Fruit fly (Drosophila melanogaster) whole organism, embryonic: Measurements from ENCODE around the gene Pdcd4.

ENCODE experiments used
- ATbp ChIP-seq: fragments of 200-800 bp; sonication (Bioruptor generic); optimal IDR thresholded peaks from 2 replicates; lab custom pipeline; 2017; ENCODE audit warnings: missing biosample characterization, mild to moderate bottlenecking, missing genetic modification characterization, missing genetic modification reagents
- Ada2b ChIP-seq: fragments of 200-800 bp; sonication (Bioruptor generic); IDR thresholded peaks from 2 replicates; pipeline ENCODE4 v1.3.6; 2022; ENCODE audit warnings: missing biosample characterization, missing genetic modification characterization
- Atf6 ChIP-seq: fragments of 200-800 bp; sonication (Bioruptor generic); IDR thresholded peaks from 2 replicates; pipeline ENCODE4 v1.3.6; 2022; ENCODE audit warnings: missing biosample characterization, missing genetic modification characterization
- Awh ChIP-seq: fragments of 200-800 bp; sonication (Bioruptor generic); IDR thresholded peaks from 2 replicates; pipeline ENCODE4, ENCODE4 v1.3.6; 2022; ENCODE audit warnings: missing biosample characterization, missing genetic modification characterization
- Blimp-1 ChIP-seq: fragments of 200-800 bp; sonication (Bioruptor generic); optimal IDR thresholded peaks from 3 replicates; lab custom pipeline; 2018; ENCODE audit warnings: missing biosample characterization, missing genetic modification characterization, mild to moderate bottlenecking, moderate library complexity, missing genetic modification reagents
- C15 ChIP-seq: fragments of 200-800 bp; sonication (Bioruptor generic); IDR thresholded peaks from 3 replicates; pipeline ENCODE4 v1.3.6; 2022; ENCODE audit warnings: missing biosample characterization, missing genetic modification characterization
- CG11398 ChIP-seq: fragments of 200-800 bp; sonication (Bioruptor generic); optimal IDR thresholded peaks from 2 replicates; lab custom pipeline; 2016; ENCODE audit warnings: missing biosample characterization, missing genetic modification characterization
- CG12104 ChIP-seq: fragments of 200-800 bp; sonication (Bioruptor generic); optimal IDR thresholded peaks from 3 replicates; lab custom pipeline; 2016; ENCODE audit warnings: missing biosample characterization, missing genetic modification characterization
- CG13296 ChIP-seq: fragments of 200-800 bp; sonication (Bioruptor generic); optimal IDR thresholded peaks from 3 replicates; lab custom pipeline; 2018; ENCODE audit warnings: missing biosample characterization, mild to moderate bottlenecking, missing genetic modification characterization
- CG13424 ChIP-seq: fragments of 200-800 bp; sonication (Bioruptor generic); optimal IDR thresholded peaks from 2 replicates; lab custom pipeline; 2019; ENCODE audit warnings: missing biosample characterization, mild to moderate bottlenecking, missing genetic modification characterization, moderate library complexity
- CG13775 ChIP-seq: fragments of 200-800 bp; sonication (Bioruptor generic); optimal IDR thresholded peaks from 3 replicates; lab custom pipeline; 2017; ENCODE audit warnings: missing biosample characterization, mild to moderate bottlenecking, missing genetic modification characterization
- CG1529 ChIP-seq: fragments of 200-800 bp; sonication (Bioruptor generic); optimal IDR thresholded peaks from 3 replicates; lab custom pipeline; 2018; ENCODE audit warnings: missing biosample characterization, missing genetic modification characterization
- CG17802 ChIP-seq: fragments of 200-800 bp; sonication (Bioruptor generic); optimal IDR thresholded peaks from 2 replicates; lab custom pipeline; 2018; ENCODE audit warnings: missing biosample characterization, mild to moderate bottlenecking, missing genetic modification characterization, moderate library complexity
- CG18262 ChIP-seq: fragments of 200-800 bp; optimal IDR thresholded peaks from 3 replicates; lab custom pipeline; 2019; ENCODE audit warnings: missing biosample characterization, mild to moderate bottlenecking, missing genetic modification characterization, moderate library complexity
- CG30020 ChIP-seq: fragments of 200-800 bp; optimal IDR thresholded peaks from 2 replicates; lab custom pipeline; 2019; ENCODE audit warnings: missing biosample characterization, mild to moderate bottlenecking, missing genetic modification characterization, moderate library complexity
- CG30431 ChIP-seq: fragments of 200-800 bp; sonication (Bioruptor generic); optimal IDR thresholded peaks from 2 replicates; lab custom pipeline; 2017; ENCODE audit warnings: missing biosample characterization, missing genetic modification characterization
- CG33557 ChIP-seq: fragments of 200-800 bp; sonication (Bioruptor generic); optimal IDR thresholded peaks from 2 replicates; lab custom pipeline; 2019; ENCODE audit warnings: missing biosample characterization, mild to moderate bottlenecking, missing genetic modification characterization, moderate library complexity
- CG4360 ChIP-seq: fragments of 200-800 bp; sonication (Bioruptor generic); IDR thresholded peaks from 2 replicates; pipeline ENCODE4 v1.3.6; 2022; ENCODE audit warnings: missing biosample characterization, missing genetic modification characterization
- CG4424 ChIP-seq: fragments of 200-800 bp; sonication (Bioruptor generic); optimal IDR thresholded peaks from 3 replicates; lab custom pipeline; 2016; ENCODE audit warnings: missing biosample characterization, missing genetic modification characterization
- CG4617 ChIP-seq: fragments of 200-800 bp; sonication (Bioruptor generic); optimal IDR thresholded peaks from 3 replicates; lab custom pipeline; 2016; ENCODE audit warnings: missing biosample characterization, missing genetic modification characterization, borderline replicate concordance
- CG4730 ChIP-seq: fragments of 200-800 bp; sonication (Bioruptor generic); IDR thresholded peaks from 2 replicates; pipeline ENCODE4 v1.3.6; 2022; ENCODE audit warnings: missing biosample characterization, missing genetic modification characterization
- CG8281 ChIP-seq: fragments of 200-800 bp; sonication (Bioruptor generic); optimal IDR thresholded peaks from 2 replicates; lab custom pipeline; 2018; ENCODE audit warnings: missing biosample characterization, mild to moderate bottlenecking, missing genetic modification characterization, moderate library complexity
- Camta ChIP-seq: fragments of 200-800 bp; sonication (Bioruptor generic); optimal IDR thresholded peaks from 2 replicates; lab custom pipeline; 2016; ENCODE audit warnings: missing biosample characterization, missing genetic modification characterization
- Doc2 ChIP-seq: fragments of 200-800 bp; sonication (Bioruptor generic); IDR thresholded peaks from 2 replicates; pipeline ENCODE4 v1.3.6; 2022; ENCODE audit warnings: missing biosample characterization, missing genetic modification characterization
- HHEX ChIP-seq: fragments of 200-800 bp; sonication (Bioruptor generic); optimal IDR thresholded peaks from 3 replicates; lab custom pipeline; 2017; ENCODE audit warnings: missing biosample characterization, mild to moderate bottlenecking, missing genetic modification characterization, missing genetic modification reagents
- HmgD ChIP-seq: fragments of 200-800 bp; sonication (Bioruptor generic); optimal IDR thresholded peaks from 3 replicates; lab custom pipeline; 2016; ENCODE audit warnings: missing biosample characterization, missing genetic modification characterization
- HmgZ ChIP-seq: fragments of 200-800 bp; sonication (Bioruptor generic); optimal IDR thresholded peaks from 2 replicates; lab custom pipeline; 2018; ENCODE audit warnings: missing biosample characterization, mild to moderate bottlenecking, missing genetic modification characterization
- Hsf ChIP-seq: fragments of 200-800 bp; sonication (Bioruptor generic); optimal IDR thresholded peaks from 3 replicates; lab custom pipeline; 2016; ENCODE audit warnings: missing biosample characterization, missing genetic modification characterization
- MBD-R2 ChIP-seq: fragments of 200-800 bp; sonication (Bioruptor generic); IDR thresholded peaks from 2 replicates; pipeline ENCODE4 v1.3.6; 2022; ENCODE audit warnings: missing biosample characterization, missing genetic modification characterization
- NK7.1 ChIP-seq: fragments of 200-800 bp; sonication (Bioruptor generic); optimal IDR thresholded peaks from 3 replicates; lab custom pipeline; 2016; ENCODE audit warnings: missing biosample characterization, missing genetic modification characterization
- Nf-YB ChIP-seq: fragments of 200-800 bp; sonication (Bioruptor generic); optimal IDR thresholded peaks from 3 replicates; lab custom pipeline; 2019; ENCODE audit warnings: missing biosample characterization, mild to moderate bottlenecking, missing genetic modification characterization, moderate library complexity
- Xrp1 ChIP-seq: fragments of 200-800 bp; sonication (Bioruptor generic); IDR thresholded peaks from 2 replicates; pipeline ENCODE4 v1.3.6; 2022; ENCODE audit warnings: missing biosample characterization, missing genetic modification characterization
- ab ChIP-seq: fragments of 200-800 bp; sonication (Bioruptor generic); optimal IDR thresholded peaks from 2 replicates; lab custom pipeline; 2016; ENCODE audit warnings: missing biosample characterization, missing genetic modification characterization
- ase ChIP-seq: fragments of 200-800 bp; sonication (Bioruptor generic); IDR thresholded peaks from 3 replicates; pipeline ENCODE4 v1.3.6; 2022; ENCODE audit warnings: missing biosample characterization, missing genetic modification characterization
- dpn ChIP-seq, 2 experiments: fragments of 200-800 bp; sonication (Bioruptor generic); optimal IDR thresholded peaks; 3 replicates each; lab custom pipeline; 2016; ENCODE audit warnings: missing biosample characterization in 2 of 2, missing genetic modification characterization in 2 of 2
- ems ChIP-seq: fragments of 200-800 bp; sonication (Bioruptor generic); optimal IDR thresholded peaks from 3 replicates; lab custom pipeline; 2016; ENCODE audit warnings: missing biosample characterization, missing genetic modification characterization
- gcm ChIP-seq: fragments of 200-800 bp; sonication (Bioruptor generic); optimal IDR thresholded peaks from 2 replicates; lab custom pipeline; 2019; ENCODE audit warnings: missing biosample characterization, mild to moderate bottlenecking, missing genetic modification characterization, moderate library complexity
- gcm2 ChIP-seq: fragments of 200-800 bp; sonication (Bioruptor generic); optimal IDR thresholded peaks from 2 replicates; lab custom pipeline; 2016; ENCODE audit warnings: missing biosample characterization, missing genetic modification characterization
- ham ChIP-seq: fragments of 200-800 bp; sonication (Bioruptor generic); IDR thresholded peaks from 2 replicates; pipeline ENCODE4 v1.3.6; 2022; ENCODE audit warnings: missing biosample characterization, missing genetic modification characterization
- insv ChIP-seq, 2 experiments: fragments of 200-800 bp; sonication (Bioruptor generic); optimal IDR thresholded peaks; 3 replicates each; lab custom pipeline; 2016 to 2018; ENCODE audit warnings: missing biosample characterization in 2 of 2, missing genetic modification characterization in 2 of 2
- jigr1 ChIP-seq: fragments of 200-800 bp; sonication (Bioruptor generic); IDR thresholded peaks from 3 replicates; pipeline ENCODE4 v1.3.6; 2022; ENCODE audit warnings: missing biosample characterization, missing genetic modification characterization
- kni ChIP-seq: fragments of 200-800 bp; sonication (Bioruptor generic); optimal IDR thresholded peaks from 3 replicates; lab custom pipeline; 2017; ENCODE audit warnings: mild to moderate bottlenecking, missing biosample characterization, missing genetic modification reagents, missing genetic modification characterization
- lilli ChIP-seq: fragments of 200-800 bp; sonication (Bioruptor generic); optimal IDR thresholded peaks from 3 replicates; lab custom pipeline; 2016; ENCODE audit warnings: missing biosample characterization, missing genetic modification characterization
- nerfin-2 ChIP-seq: fragments of 200-800 bp; sonication (Bioruptor generic); IDR thresholded peaks from 2 replicates; pipeline ENCODE4 v1.3.6; 2022; ENCODE audit warnings: missing biosample characterization, missing genetic modification characterization; ENCODE audit not compliant: partially characterized antibody
- oc ChIP-seq: fragments of 200-800 bp; sonication (Bioruptor generic); optimal IDR thresholded peaks from 2 replicates; lab custom pipeline; 2018; ENCODE audit warnings: missing biosample characterization, mild to moderate bottlenecking, missing genetic modification characterization, moderate library complexity
- phol ChIP-seq: fragments of 200-800 bp; sonication (Bioruptor generic); optimal IDR thresholded peaks from 3 replicates; lab custom pipeline; 2018; ENCODE audit warnings: missing biosample characterization, mild to moderate bottlenecking, missing genetic modification characterization, moderate library complexity
- run ChIP-seq: fragments of 200-800 bp; sonication (Bioruptor generic); optimal IDR thresholded peaks from 3 replicates; lab custom pipeline; 2018; ENCODE audit warnings: missing biosample characterization, mild to moderate bottlenecking, missing genetic modification characterization
- shn ChIP-seq: fragments of 200-800 bp; sonication (Bioruptor generic); optimal IDR thresholded peaks from 3 replicates; lab custom pipeline; 2016; ENCODE audit warnings: missing biosample characterization, missing genetic modification characterization
- ssp ChIP-seq: fragments of 200-800 bp; sonication (Bioruptor generic); IDR thresholded peaks from 2 replicates; pipeline ENCODE4 v1.3.6; 2022; ENCODE audit warnings: missing biosample characterization, missing genetic modification characterization
- wek ChIP-seq: fragments of 200-800 bp; sonication (Bioruptor generic); optimal IDR thresholded peaks from 3 replicates; lab custom pipeline; 2018; ENCODE audit warnings: missing biosample characterization, mild to moderate bottlenecking, missing genetic modification characterization, moderate library complexity

Gene Pdcd4

dm6 chrX:13781739-13782502 is 26.7 kb upstream of the Pdcd4 start, which contains the start of the genes CtsB and amrt (continued):
- TF ChIP-seq CG4424 (GFP tag; lab: Kevin White, UChicago) (peak; percentile 53), HmgZ (tag; lab: Kevin White, UChicago) (peak; percentile 46), Hsf (peak; percentile 48), Blimp-1 (GFP tag; lab: Kevin White, UChicago) (no peak), ab (GFP tag; lab: Kevin White, UChicago) (no peak), CG30020 (peak; percentile 57), Atf6 (no peak), CG13296 (GFP tag; lab: Kevin White, UChicago) (no peak), insv (GFP tag; optimal IDR thresholded peaks at IDR 0.05; lab: Kevin White, UChicago) (peak in 1 of 2 experiments; percentile 34), dpn (GFP tag; optimal IDR thresholded peaks at IDR 0.05; lab: Kevin White, UChicago) (peak; percentile 51 to 68), HHEX (GFP tag; lab: Kevin White, UChicago) (no peak), ham (GFP tag; lab: Robert Waterston, UW) (no peak), Awh (GFP tag; lab: Robert Waterston, UW) (no peak), Camta (peak; percentile 51), CG30431 (GFP tag; lab: Kevin White, UChicago) (no peak), Doc2 (GFP tag; lab: Robert Waterston, UW) (no peak), oc (tag; lab: Kevin White, UChicago) (no peak), CG4617 (GFP tag; lab: Kevin White, UChicago) (peak; percentile 55), jigr1 (GFP tag; lab: Robert Waterston, UW) (no peak), HmgD (GFP tag; lab: Kevin White, UChicago) (peak; percentile 68), run (tag; lab: Kevin White, UChicago) (no peak), CG17802 (tag; lab: Kevin White, UChicago) (peak; percentile 13), CG8281 (tag; lab: Kevin White, UChicago) (no peak), Nf-YB (GFP tag; lab: Kevin White, UChicago) (no peak), ssp (peak; percentile 53; the same call in 1 of the 2 replicates), wek (GFP tag; lab: Kevin White, UChicago) (no peak), CG12104 (GFP tag; lab: Kevin White, UChicago) (peak; percentile 9), CG1529 (GFP tag; lab: Kevin White, UChicago) (no peak), kni (GFP tag; lab: Kevin White, UChicago) (peak; percentile 58), ems (GFP tag; lab: Kevin White, UChicago) (no peak), ase (GFP tag; lab: Robert Waterston, UW) (no peak), CG18262 (peak; percentile 29), Xrp1 (GFP tag; lab: Robert Waterston, UW) (peak; percentile 9; the same call in 1 of the 2 replicates), CG11398 (peak; percentile 52), gcm2 (GFP tag; lab: Kevin White, UChicago) (no peak), CG13424 (tag; lab: Kevin White, UChicago) (peak; percentile 59), ATbp (GFP tag; lab: Kevin White, UChicago) (no peak), C15 (no peak), CG4360 (GFP tag; lab: Robert Waterston, UW) (no peak), nerfin-2 (GFP tag; lab: Robert Waterston, UW) (peak; percentile 58; the same call in 1 of the 2 replicates), lilli (peak; percentile 62), NK7.1 (GFP tag; lab: Kevin White, UChicago) (no peak), gcm (GFP tag; lab: Kevin White, UChicago) (peak; percentile 41), Ada2b (no peak), shn (peak; percentile 46), CG4730 (GFP tag; lab: Robert Waterston, UW) (0 out of 2 replicates have a peak, but pooled peaks have one; percentile 9), MBD-R2 (GFP tag; lab: Robert Waterston, UW) (peak; percentile 52), phol (tag; lab: Kevin White, UChicago) (peak; percentile 86), CG33557 (peak; percentile 36), CG13775 (GFP tag; lab: Kevin White, UChicago) (peak; percentile 68)
